Fruit fly (Drosophila melanogaster) whole organism, adult: ENCODE data around the gene CG17233.

Source experiments
- CG12768 ChIP-seq: fragments of 200-800 bp; sonication (Bioruptor generic); optimal IDR thresholded peaks from 2 replicates; lab custom pipeline; 2017; ENCODE audit warnings: missing biosample characterization, missing genetic modification characterization, mild to moderate bottlenecking, moderate library complexity, missing genetic modification reagents
- CG14711 ChIP-seq: fragments of 200-800 bp; sonication (Bioruptor generic); optimal IDR thresholded peaks from 2 replicates; lab custom pipeline; 2018; ENCODE audit warnings: missing biosample characterization, mild to moderate bottlenecking, missing genetic modification characterization, moderate library complexity
- CG1620 ChIP-seq: fragments of 200-800 bp; sonication (Bioruptor generic); optimal IDR thresholded peaks from 2 replicates; lab custom pipeline; 2016; ENCODE audit warnings: missing biosample characterization, missing genetic modification characterization
- CG7045 ChIP-seq: fragments of 200-800 bp; sonication (Bioruptor generic); optimal IDR thresholded peaks from 2 replicates; lab custom pipeline; 2017; ENCODE audit warnings: missing biosample characterization, mild to moderate bottlenecking, missing genetic modification characterization
- CG7101 ChIP-seq: fragments of 200-800 bp; sonication (Bioruptor generic); optimal IDR thresholded peaks from 2 replicates; lab custom pipeline; 2018; ENCODE audit warnings: missing biosample characterization, mild to moderate bottlenecking, missing genetic modification characterization, moderate library complexity
- Crg-1 ChIP-seq: fragments of 200-800 bp; sonication (Bioruptor generic); optimal IDR thresholded peaks from 2 replicates; lab custom pipeline; 2016; ENCODE audit warnings: missing biosample characterization, missing genetic modification characterization
- bab1 ChIP-seq: fragments of 200-800 bp; sonication (Bioruptor generic); optimal IDR thresholded peaks from 3 replicates; lab custom pipeline; 2019; ENCODE audit warnings: missing biosample characterization, mild to moderate bottlenecking, missing genetic modification characterization, moderate library complexity
- cic ChIP-seq: fragments of 200-800 bp; sonication (Bioruptor generic); optimal IDR thresholded peaks from 2 replicates; lab custom pipeline; 2017; ENCODE audit warnings: missing biosample characterization, mild to moderate bottlenecking, missing genetic modification characterization, moderate library complexity
- cnc ChIP-seq, 2 experiments: fragments of >200 bp; optimal IDR thresholded peaks; 2 replicates each; lab custom pipeline; 2017
- kay ChIP-seq: fragments of 200-800 bp; sonication (Bioruptor generic); peaks from one replicate; lab custom pipeline; 2016; ENCODE audit warnings: missing biosample characterization, missing genetic modification characterization, borderline replicate concordance
- ovo ChIP-seq: fragments of 200-800 bp; sonication (Bioruptor generic); optimal IDR thresholded peaks from 2 replicates; lab custom pipeline; 2016; ENCODE audit warnings: missing biosample characterization, missing genetic modification characterization
- pad ChIP-seq: fragments of 200-800 bp; sonication (Bioruptor generic); optimal IDR thresholded peaks from 3 replicates; lab custom pipeline; 2017; ENCODE audit warnings: missing biosample characterization, missing genetic modification characterization, mild to moderate bottlenecking, moderate library complexity, missing genetic modification reagents
- toe ChIP-seq: fragments of 200-800 bp; sonication (Bioruptor generic); optimal IDR thresholded peaks from 2 replicates; lab custom pipeline; 2016; ENCODE audit warnings: missing biosample characterization, missing genetic modification characterization

dm6 chr3L:20241987-20242982, 582 bp upstream of the CG17233 start:
- TF ChIP-seq cnc (optimal IDR thresholded peaks at IDR 0.05; lab: Kevin White, UChicago), result no peak
- peak; percentile 70 for TF ChIP-seq CG7101 (tag; lab: Kevin White, UChicago)
- peak; percentile 57 for TF ChIP-seq CG7045 (GFP tag; lab: Kevin White, UChicago)
- peak; percentile 36 for TF ChIP-seq ovo (GFP tag; lab: Kevin White, UChicago)
- peak; percentile 66 for TF ChIP-seq CG12768 (GFP tag; lab: Kevin White, UChicago)
- TF ChIP-seq toe (GFP tag; lab: Kevin White, UChicago), result peak; percentile 51
- TF ChIP-seq CG14711 (tag; lab: Kevin White, UChicago), result peak; percentile 68
- TF ChIP-seq bab1, result peak; percentile 1
- peak; percentile 82 for TF ChIP-seq kay (GFP tag; lab: Kevin White, UChicago)
- TF ChIP-seq Crg-1 (GFP tag; lab: Kevin White, UChicago), result peak; percentile 40
- TF ChIP-seq cic (GFP tag; lab: Kevin White, UChicago), result no peak
- peak; percentile 60 for TF ChIP-seq pad (GFP tag; lab: Kevin White, UChicago)
- peak; percentile 12 for TF ChIP-seq CG1620 (GFP tag; lab: Kevin White, UChicago)
